Worm (Caenorhabditis elegans) whole organism, dauer: Measurements from ENCODE around the gene F31D5.7.

Source experiments
- unc-62 ChIP-seq: sonication (generic microtip); optimal IDR thresholded peaks from 2 replicates; lab custom pipeline; 2017; ENCODE audit warnings: missing biosample characterization, missing genetic modification reagents, missing genetic modification characterization

The F31D5.7 gene

ce11 chrII:4222469-4222868, 11.3 kb downstream of the F31D5.7 start:
- no peak for TF ChIP-seq unc-62 (GFP tag; lab: Kevin White, UChicago)

ce11 chrII:4222983-4223382, 11.8 kb downstream of the F31D5.7 start, which contains the start of gene C16A11.5:
Gene C16A11.5, plus strand, starts transcription at chrII:4223305.
- no peak for TF ChIP-seq unc-62 (GFP tag; lab: Kevin White, UChicago)

ce11 chrII:4226598-4227096, 15.4 kb downstream of the F31D5.7 start, which contains the start of gene C16A11.4:
Gene C16A11.4, plus strand, starts transcription at chrII:4227046.
- no peak for TF ChIP-seq unc-62 (GFP tag; lab: Kevin White, UChicago)

ce11 chrII:4228112-4228770, 17.0 kb downstream of the F31D5.7 start:
- TF ChIP-seq unc-62 (GFP tag; lab: Kevin White, UChicago) = no peak

- TF ChIP-seq unc-62 (GFP tag; lab: Kevin White, UChicago) = no peak
Measured at ce11 chrII:4229106-4229708, 18.0 kb downstream of the F31D5.7 start, which contains the start of gene C16A11.3. Gene C16A11.3, plus strand, starts transcription at chrII:4229545.

DNA sequence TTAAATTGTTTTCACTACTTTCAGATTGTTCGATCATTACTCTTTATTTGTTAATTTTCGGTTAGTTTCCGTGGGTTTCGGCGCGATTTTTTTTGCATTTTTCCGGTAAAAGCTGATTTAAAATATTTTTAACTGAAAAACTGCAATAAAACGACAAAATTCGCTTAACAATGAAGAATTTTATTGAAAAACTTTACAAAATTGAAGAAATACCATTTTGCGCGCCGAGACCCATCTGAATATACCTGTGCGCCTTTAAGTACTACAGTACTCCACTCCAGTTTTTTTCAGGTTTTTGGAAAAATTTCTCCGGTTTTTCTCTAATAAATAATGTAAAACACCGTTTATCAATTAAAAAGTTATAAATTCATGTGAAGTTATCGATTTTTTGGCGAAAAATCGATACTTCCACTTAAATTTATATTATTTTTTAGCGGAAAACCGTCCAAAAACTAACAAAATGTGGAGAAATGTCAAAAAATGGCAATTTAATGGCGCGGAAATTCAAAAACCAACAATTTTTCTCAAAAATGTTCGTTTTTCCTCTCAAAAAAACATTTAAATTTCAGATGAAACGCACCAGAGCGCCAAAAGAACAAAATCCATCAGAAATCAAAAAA, 19.7 kb downstream of the F31D5.7 start, which contains the start of gene C16A11.10:
Gene C16A11.10 (plus strand): TSS at position 570 of the 620 bp plus-strand sequence.
- TF ChIP-seq unc-62 (GFP tag; lab: Kevin White, UChicago) = no peak

DNA sequence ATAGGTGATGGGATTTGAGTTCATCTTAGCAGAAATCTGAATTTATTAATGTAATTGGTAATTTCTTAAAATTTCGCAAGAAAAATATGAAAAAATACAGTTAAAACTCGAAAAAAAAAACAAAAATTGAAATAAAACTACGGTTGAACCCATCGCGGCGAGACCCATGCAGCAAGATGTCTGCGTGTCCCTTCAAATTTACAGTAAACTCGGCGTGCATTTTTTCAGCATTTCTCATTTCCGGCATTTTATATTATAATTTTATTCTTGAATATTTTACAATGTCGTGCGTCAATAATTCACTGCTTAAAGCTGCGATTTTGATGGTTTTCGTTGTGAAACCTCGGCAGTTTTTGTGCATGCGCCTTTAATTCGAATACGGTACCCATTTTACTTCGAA, 24.7 kb downstream of the F31D5.7 start, which contains the start of gene fbxc-43:
Gene fbxc-43 (minus strand): TSS at position 38 of the 400 bp plus-strand sequence.
- no peak for TF ChIP-seq unc-62 (GFP tag; lab: Kevin White, UChicago)

DNA sequence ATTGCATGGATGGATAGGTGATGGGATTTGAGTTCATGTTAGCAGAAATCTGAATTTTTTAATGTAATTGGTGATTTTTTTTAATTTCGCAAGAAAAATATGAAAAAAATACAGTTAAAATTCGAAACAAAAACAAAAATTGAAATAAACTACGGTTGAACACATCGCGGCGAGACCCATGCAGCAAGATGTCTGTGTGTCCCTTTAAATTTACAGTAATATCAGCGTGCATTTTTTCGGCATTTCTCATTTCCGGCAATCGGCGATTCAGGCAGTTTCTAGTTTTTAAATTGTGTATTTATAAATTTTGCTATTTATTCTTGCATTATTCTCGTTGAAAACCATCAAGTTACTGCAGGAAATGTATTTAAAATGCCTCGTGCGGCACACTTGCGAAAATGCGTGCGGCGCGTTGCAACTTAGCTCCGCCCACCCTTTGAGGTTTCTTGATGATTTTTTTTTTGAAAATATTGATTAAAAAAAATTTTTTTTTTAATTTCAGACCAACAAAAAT, 26.5 kb downstream of the F31D5.7 start, which contains the start of the genes fbxc-44 and C16A11.2:
Gene fbxc-44 (minus strand): TSS at position 51 of the 514 bp plus-strand sequence.
Gene C16A11.2 (plus strand): TSS at position 503 of the 514 bp plus-strand sequence.
- TF ChIP-seq unc-62 (GFP tag; lab: Kevin White, UChicago) = no peak

DNA sequence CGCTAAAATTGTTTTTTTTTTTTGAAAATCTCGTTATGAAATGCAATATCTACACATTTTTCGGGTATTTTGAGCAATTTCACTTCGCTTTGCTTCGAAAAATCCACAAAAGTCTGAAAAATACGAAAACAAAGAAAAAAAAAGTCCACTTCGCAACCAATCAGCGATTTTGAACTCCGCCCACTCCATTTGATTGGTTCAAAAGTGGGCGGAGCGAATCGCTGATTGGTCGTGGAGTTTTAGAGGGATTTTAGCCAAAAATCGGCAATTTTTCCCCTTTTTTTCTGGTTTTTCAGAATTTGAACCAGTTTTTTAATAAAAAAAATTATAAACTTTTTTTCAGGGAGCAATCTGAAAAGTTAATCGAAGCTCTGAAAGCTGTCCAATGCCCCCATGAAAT, 27.8 kb downstream of the F31D5.7 start:
- TF ChIP-seq unc-62 (GFP tag; lab: Kevin White, UChicago) = no peak

ce11 chrII:4244959-4245358, 33.7 kb downstream of the F31D5.7 start:
- TF ChIP-seq unc-62 (GFP tag; lab: Kevin White, UChicago) = no peak

DNA sequence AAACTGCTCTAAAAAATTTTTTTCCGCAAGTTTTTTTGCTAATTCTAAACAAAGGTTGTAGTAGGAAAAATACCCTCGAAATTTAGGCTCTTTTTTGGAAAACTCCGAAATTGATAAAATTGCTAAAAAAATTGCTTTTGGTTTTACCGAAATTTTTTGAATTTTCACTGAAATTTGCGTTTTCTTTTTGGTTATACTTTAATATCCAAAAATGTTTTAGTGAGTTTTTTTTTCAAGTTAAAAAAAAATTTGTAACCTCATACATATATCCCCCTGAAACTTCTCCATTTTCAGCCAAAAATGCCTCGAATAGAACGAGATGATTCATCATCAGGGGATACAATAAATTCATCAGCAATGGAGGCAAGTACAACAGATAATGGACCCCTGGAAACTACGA, 35.7 kb downstream of the F31D5.7 start, which contains the start of gene gpa-11:
Gene gpa-11 (plus strand): TSS at position 301 of the 400 bp plus-strand sequence.
- no peak for TF ChIP-seq unc-62 (GFP tag; lab: Kevin White, UChicago)

DNA sequence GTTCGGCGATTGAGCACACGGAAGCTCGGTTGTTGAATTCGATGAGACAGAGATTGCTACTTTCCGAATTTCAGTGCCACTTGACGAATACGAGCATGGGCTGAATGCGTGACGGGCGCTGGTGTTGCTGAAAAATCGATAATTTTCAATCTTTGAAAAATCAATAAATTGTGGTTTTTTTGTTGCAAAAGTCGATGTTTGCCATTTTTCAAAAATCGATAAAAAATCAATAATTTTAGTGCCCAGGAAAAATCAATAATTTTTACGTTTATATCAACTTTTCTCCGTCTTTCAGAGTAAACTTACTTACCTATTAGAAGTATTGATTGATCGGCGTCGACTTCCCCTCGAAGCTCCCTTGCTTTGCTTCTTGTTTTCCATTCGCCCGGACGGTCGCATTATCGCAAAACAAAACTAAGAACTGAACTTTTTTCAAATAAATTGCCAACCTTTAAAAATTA, 45.4 kb downstream of the F31D5.7 start, which contains the start of gene C16A11.7:
Gene C16A11.7 (minus strand): TSS at position 411 of the 461 bp plus-strand sequence.
- no peak for TF ChIP-seq unc-62 (GFP tag; lab: Kevin White, UChicago)

ce11 chrII:4258683-4259082, 47.5 kb downstream of the F31D5.7 start, which contains the start of gene clec-135:
Gene clec-135, minus strand, starts transcription at chrII:4258783.
- no peak for TF ChIP-seq unc-62 (GFP tag; lab: Kevin White, UChicago)
